Fruit fly (Drosophila melanogaster): Measurements from ENCODE around the gene Rh6.
A peak's percentile ranks its signal among the peaks of the same experiment; 100 is the strongest.

Rh6 gene

dm6 chr3R:15473360-15473938 lies 9.5 kb upstream of the Rh6 start (continued):
- TF ChIP-seq CG17802 (tag; optimal IDR thresholded peaks at IDR 0.05) = peak; percentile 23
- TF ChIP-seq gsb-n (tag; optimal IDR thresholded peaks at IDR 0.05) = no peak
- TF ChIP-seq CG34376 (GFP tag; optimal IDR thresholded peaks at IDR 0.05) = no peak
- TF ChIP-seq Deaf1 (tag; optimal IDR thresholded peaks at IDR 0.05) = no peak
- no peak for TF ChIP-seq nerfin-1 (tag; optimal IDR thresholded peaks at IDR 0.05)
- peak; percentile 58; the same call in 1 of the 3 replicates for TF ChIP-seq CG2199 (GFP tag; IDR thresholded peaks at IDR 0.05)
- no peak for TF ChIP-seq ATbp (GFP tag; optimal IDR thresholded peaks at IDR 0.05)
- TF ChIP-seq CG10147 (GFP tag; optimal IDR thresholded peaks at IDR 0.05) = no peak
- no peak for TF ChIP-seq mam (GFP tag; optimal IDR thresholded peaks at IDR 0.05)
- TF ChIP-seq ewg (GFP tag; optimal IDR thresholded peaks at IDR 0.05) = no peak
- no peak for TF ChIP-seq CG10267 (tag; optimal IDR thresholded peaks at IDR 0.05)
- no peak for TF ChIP-seq esg (GFP tag; conservative IDR thresholded peaks at IDR 0.05)
- TF ChIP-seq CG1647 (GFP tag; optimal IDR thresholded peaks at IDR 0.05) = no peak
- TF ChIP-seq pum (GFP tag; optimal IDR thresholded peaks at IDR 0.05) = no peak
- TF ChIP-seq CG8290 (GFP tag; optimal IDR thresholded peaks at IDR 0.05) = no peak
- no peak for TF ChIP-seq CG8290 (tag; optimal IDR thresholded peaks at IDR 0.05)
- no peak for TF ChIP-seq insv (GFP tag; optimal IDR thresholded peaks at IDR 0.05)
- TF ChIP-seq scrt (GFP tag; optimal IDR thresholded peaks at IDR 0.05) = no peak
- no peak for TF ChIP-seq nerfin-2 (GFP tag; IDR thresholded peaks at IDR 0.05; ENCODE audit: partially characterized antibody)
- no peak for TF ChIP-seq CG15479 (GFP tag; optimal IDR thresholded peaks at IDR 0.05)
- TF ChIP-seq fd96Cb (tag; optimal IDR thresholded peaks at IDR 0.05) = no peak
- no peak for TF ChIP-seq CG18599 (GFP tag; optimal IDR thresholded peaks at IDR 0.05)
- TF ChIP-seq CG32532 (GFP tag; IDR thresholded peaks at IDR 0.05) = no peak
- no peak for TF ChIP-seq CG15514 (GFP tag; optimal IDR thresholded peaks at IDR 0.05)
- TF ChIP-seq amos (GFP tag; IDR thresholded peaks at IDR 0.05; ENCODE audit: partially characterized antibody) = 0 out of 2 replicates have a peak, but pooled peaks have one; percentile 10
- no peak for TF ChIP-seq Sry-δ (GFP tag; optimal IDR thresholded peaks at IDR 0.05)
- TF ChIP-seq hb (GFP tag; IDR thresholded peaks at IDR 0.05; ENCODE audit: partially characterized antibody) = no peak
- no peak for TF ChIP-seq ato (GFP tag; IDR thresholded peaks at IDR 0.05; ENCODE audit: partially characterized antibody)

dm6 chr3R:15474820-15475219 lies 8.1 kb upstream of the Rh6 start:
- 0 out of 2 replicates have a peak, but pooled peaks have one; percentile 8 for TF ChIP-seq ranshi (GFP tag; IDR thresholded peaks at IDR 0.05)
- no peak for TF ChIP-seq Elba2 (GFP tag; optimal IDR thresholded peaks at IDR 0.05)
- 0 out of 3 replicates have a peak, but pooled peaks have one; percentile 10 for TF ChIP-seq Dbx (GFP tag; IDR thresholded peaks at IDR 0.05)
- TF ChIP-seq B-H2 (GFP tag; optimal IDR thresholded peaks at IDR 0.05) = no peak
- TF ChIP-seq CkIIα-i1 (GFP tag; IDR thresholded peaks at IDR 0.05) = no peak
- TF ChIP-seq Med (GFP tag) = peak; percentile 56
- TF ChIP-seq lov (optimal IDR thresholded peaks at IDR 0.05) = no peak
- TF ChIP-seq lov (GFP tag; IDR thresholded peaks at IDR 0.05) = no peak
- peak; percentile 51 for TF ChIP-seq sens (GFP tag)
- TF ChIP-seq CG8281 (tag; optimal IDR thresholded peaks at IDR 0.05) = no peak
